Worm (Caenorhabditis elegans) whole organism, L2 larva: ENCODE measurements around the gene C37C3.1.

Experiments
- ZK546.5 ChIP-seq: sonication (generic microtip); optimal IDR thresholded peaks from 2 replicates; lab custom pipeline; 2017; ENCODE audit warnings: missing biosample characterization, missing genetic modification characterization
- blmp-1 ChIP-seq: sonication (generic microtip); optimal IDR thresholded peaks from 2 replicates; lab custom pipeline; 2017; ENCODE audit warnings: missing genetic modification characterization, mild to moderate bottlenecking, missing compliant biosample characterization, antibody characterized with exemption, moderate library complexity; ENCODE audit not compliant: insufficient read depth
- elt-3 ChIP-seq: sonication (generic microtip); optimal IDR thresholded peaks from 2 replicates; lab custom pipeline; 2017; ENCODE audit warnings: missing biosample characterization, missing genetic modification characterization
- zag-1 ChIP-seq: fragments of 150-350 bp; optimal IDR thresholded peaks from 2 replicates; lab custom pipeline; 2014; ENCODE audit warnings: missing biosample characterization, missing genetic modification characterization

DNA sequence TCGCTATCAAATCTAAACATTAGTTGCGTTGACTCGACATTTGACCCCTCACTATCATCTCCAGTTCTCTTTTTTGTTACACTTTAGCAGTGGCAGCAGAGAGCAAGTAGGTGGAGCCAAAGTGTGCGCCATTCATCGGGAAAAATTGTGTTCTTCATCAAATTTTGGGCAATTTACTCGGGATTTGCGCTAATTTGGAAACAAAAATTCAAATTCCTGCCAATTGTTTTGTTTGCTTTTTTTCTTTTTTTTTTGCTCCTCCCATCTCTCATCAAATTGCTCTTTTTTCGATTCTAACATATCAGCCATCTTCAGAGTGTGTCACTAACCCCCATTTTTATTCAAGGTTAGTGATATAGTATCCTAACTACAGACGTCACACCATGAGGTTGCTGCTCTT lies 30.8 kb upstream of the C37C3.1 start, which contains the start of gene mig-6:
- TF ChIP-seq elt-3 (tag; lab: Kevin White, UChicago) (no peak), ZK546.5 (tag; lab: Kevin White, UChicago) (no peak), zag-1 (tag; lab: Kevin White, UChicago) (no peak), blmp-1 (tag; lab: Kevin White, UChicago) (no peak)
